Fruit fly (Drosophila melanogaster) whole organism, prepupa: Measurements from ENCODE around the gene CG17145.

Experiments used
- Blimp-1 ChIP-seq: fragments of 200-800 bp; sonication (Bioruptor generic); optimal IDR thresholded peaks from 3 replicates; lab custom pipeline; 2017; ENCODE audit warnings: missing biosample characterization, missing genetic modification characterization, mild to moderate bottlenecking, moderate library complexity, missing genetic modification reagents
- CG11294 ChIP-seq: fragments of 200-800 bp; sonication (Bioruptor generic); IDR thresholded peaks from 2 replicates; pipeline ENCODE4 v1.3.6; 2022; ENCODE audit warnings: missing biosample characterization, missing genetic modification characterization
- CG11762 ChIP-seq: fragments of 200-800 bp; sonication (Bioruptor generic); optimal IDR thresholded peaks from 3 replicates; lab custom pipeline; 2016; ENCODE audit warnings: missing biosample characterization, missing genetic modification characterization; ENCODE audit not compliant: insufficient read depth
- CG11902 ChIP-seq: fragments of 200-800 bp; sonication (Bioruptor generic); optimal IDR thresholded peaks from 3 replicates; lab custom pipeline; 2016; ENCODE audit warnings: missing biosample characterization, missing genetic modification characterization
- CG1621 ChIP-seq: fragments of 200-800 bp; sonication (Bioruptor generic); optimal IDR thresholded peaks from 3 replicates; lab custom pipeline; 2018; ENCODE audit warnings: missing biosample characterization, mild to moderate bottlenecking, missing genetic modification characterization
- CG16779 ChIP-seq: fragments of 200-800 bp; sonication (Bioruptor generic); optimal IDR thresholded peaks from 3 replicates; lab custom pipeline; 2017; ENCODE audit warnings: missing biosample characterization, mild to moderate bottlenecking, missing genetic modification characterization
- CG3032 ChIP-seq: fragments of 200-800 bp; optimal IDR thresholded peaks from 2 replicates; lab custom pipeline; 2019; ENCODE audit warnings: missing biosample characterization, mild to moderate bottlenecking, missing genetic modification characterization, moderate library complexity
- CG32006 ChIP-seq: fragments of 200-800 bp; sonication (Bioruptor generic); optimal IDR thresholded peaks from 3 replicates; lab custom pipeline; 2017; ENCODE audit warnings: missing biosample characterization, mild to moderate bottlenecking, missing genetic modification characterization
- CG34406 ChIP-seq: fragments of 200-800 bp; sonication (Bioruptor generic); optimal IDR thresholded peaks from 3 replicates; lab custom pipeline; 2016; ENCODE audit warnings: missing biosample characterization, missing genetic modification characterization
- CG3919 ChIP-seq: fragments of 200-800 bp; sonication (Bioruptor generic); optimal IDR thresholded peaks from 3 replicates; lab custom pipeline; 2016; ENCODE audit warnings: missing biosample characterization, missing genetic modification characterization
- CG4318 ChIP-seq: fragments of 200-800 bp; sonication (Bioruptor generic); optimal IDR thresholded peaks from 3 replicates; lab custom pipeline; 2017; ENCODE audit warnings: missing biosample characterization, mild to moderate bottlenecking, missing genetic modification characterization
- CG6163 ChIP-seq: fragments of 200-800 bp; sonication (Bioruptor generic); IDR thresholded peaks from 3 replicates; pipeline ENCODE4 v1.3.6; 2022; ENCODE audit warnings: missing biosample characterization, missing genetic modification characterization
- CG6808 ChIP-seq: fragments of 200-800 bp; sonication (Bioruptor generic); optimal IDR thresholded peaks from 3 replicates; lab custom pipeline; 2017; ENCODE audit warnings: missing biosample characterization, missing genetic modification characterization, mild to moderate bottlenecking, moderate library complexity, missing genetic modification reagents
- CG8319 ChIP-seq: fragments of 200-800 bp; sonication (Bioruptor generic); optimal IDR thresholded peaks from 3 replicates; lab custom pipeline; 2016; ENCODE audit warnings: missing biosample characterization, missing genetic modification characterization
- CG8632 ChIP-seq: fragments of 200-800 bp; sonication (Bioruptor generic); optimal IDR thresholded peaks from 3 replicates; lab custom pipeline; 2016; ENCODE audit warnings: missing biosample characterization, missing genetic modification characterization
- Eip75B ChIP-seq: fragments of 200-800 bp; sonication (Bioruptor generic); optimal IDR thresholded peaks from 3 replicates; lab custom pipeline; 2016; ENCODE audit warnings: missing biosample characterization, missing genetic modification characterization
- Eip78C ChIP-seq: fragments of 200-800 bp; sonication (Bioruptor generic); peaks from one replicate; lab custom pipeline; 2016; ENCODE audit warnings: missing biosample characterization, missing genetic modification characterization
- Ets21C ChIP-seq: fragments of 200-800 bp; sonication (Bioruptor generic); optimal IDR thresholded peaks from 3 replicates; lab custom pipeline; 2016; ENCODE audit warnings: missing biosample characterization, missing genetic modification characterization
- Ets96B ChIP-seq: fragments of 200-800 bp; optimal IDR thresholded peaks from 2 replicates; lab custom pipeline; 2019; ENCODE audit warnings: missing biosample characterization, mild to moderate bottlenecking, missing genetic modification characterization, moderate library complexity
- Gug ChIP-seq: fragments of 200-800 bp; sonication (Bioruptor generic); IDR thresholded peaks from 2 replicates; pipeline ENCODE4 v1.3.6; 2022; ENCODE audit warnings: missing biosample characterization, missing genetic modification characterization
- Hr38 ChIP-seq: sonication (Bioruptor generic); optimal IDR thresholded peaks from 2 replicates; lab custom pipeline; 2016; ENCODE audit warnings: missing biosample characterization, missing genetic modification characterization
- Hr39 ChIP-seq: fragments of 200-800 bp; sonication (Bioruptor generic); optimal IDR thresholded peaks from 2 replicates; lab custom pipeline; 2016; ENCODE audit warnings: missing biosample characterization, missing genetic modification characterization
- OdsH ChIP-seq: fragments of 200-800 bp; sonication (Bioruptor generic); optimal IDR thresholded peaks from 3 replicates; lab custom pipeline; 2016; ENCODE audit warnings: missing biosample characterization, missing genetic modification characterization
- Smox ChIP-seq: fragments of 200-800 bp; sonication (Bioruptor generic); optimal IDR thresholded peaks from 3 replicates; lab custom pipeline; 2016; ENCODE audit warnings: missing biosample characterization, missing genetic modification characterization
- Sox14 ChIP-seq: fragments of 200-800 bp; sonication (Bioruptor generic); optimal IDR thresholded peaks from 3 replicates; lab custom pipeline; 2016; ENCODE audit warnings: missing biosample characterization, missing genetic modification characterization
- achi ChIP-seq: fragments of 200-800 bp; sonication (Bioruptor generic); optimal IDR thresholded peaks from 3 replicates; lab custom pipeline; 2016; ENCODE audit warnings: missing biosample characterization, missing genetic modification characterization
- cyc ChIP-seq: fragments of 200-800 bp; sonication (Bioruptor generic); optimal IDR thresholded peaks from 3 replicates; lab custom pipeline; 2016; ENCODE audit warnings: missing biosample characterization, missing genetic modification characterization
- dac ChIP-seq: fragments of 200-800 bp; sonication (Bioruptor generic); optimal IDR thresholded peaks from 2 replicates; lab custom pipeline; 2017; ENCODE audit warnings: missing biosample characterization, mild to moderate bottlenecking, missing genetic modification characterization
- eg ChIP-seq: fragments of 200-800 bp; sonication (Bioruptor generic); IDR thresholded peaks from 3 replicates; pipeline ENCODE4 v1.3.6; 2022; ENCODE audit warnings: missing biosample characterization, missing genetic modification characterization
- fd59A ChIP-seq: fragments of 200-800 bp; sonication (Bioruptor generic); optimal IDR thresholded peaks from 2 replicates; lab custom pipeline; 2017; ENCODE audit warnings: missing biosample characterization, mild to moderate bottlenecking, missing genetic modification characterization, missing genetic modification reagents
- fd85E ChIP-seq: fragments of 200-800 bp; sonication (Bioruptor generic); optimal IDR thresholded peaks from 3 replicates; lab custom pipeline; 2016; ENCODE audit warnings: missing biosample characterization, missing genetic modification characterization
- lz ChIP-seq: fragments of 200-800 bp; sonication (Bioruptor generic); optimal IDR thresholded peaks from 3 replicates; lab custom pipeline; 2016; ENCODE audit warnings: missing biosample characterization, missing genetic modification characterization
- net ChIP-seq: fragments of 200-800 bp; sonication (Bioruptor generic); optimal IDR thresholded peaks from 3 replicates; lab custom pipeline; 2016; ENCODE audit warnings: missing biosample characterization, missing genetic modification characterization
- salr ChIP-seq, 2 experiments: fragments of 200-800 bp; sonication (Bioruptor generic); optimal IDR thresholded peaks; 3 replicates each; lab custom pipeline; 2016 to 2018; ENCODE audit warnings: missing biosample characterization in 2 of 2, missing genetic modification characterization in 2 of 2, mild to moderate bottlenecking in 1 of 2
- ss ChIP-seq, 2 experiments: fragments of 200-800 bp; sonication (Bioruptor generic); optimal IDR thresholded peaks; 2 replicates in 1 of 2; 3 replicates in 1 of 2; lab custom pipeline; 2017 to 2018; ENCODE audit warnings: mild to moderate bottlenecking in 2 of 2, missing biosample characterization in 2 of 2, missing genetic modification characterization in 2 of 2, moderate library complexity in 1 of 2
- svp ChIP-seq: fragments of 200-800 bp; sonication (Bioruptor generic); peaks from one replicate; lab custom pipeline; 2016; ENCODE audit warnings: missing biosample characterization, missing genetic modification characterization
- topi ChIP-seq: fragments of 200-800 bp; sonication (Bioruptor generic); optimal IDR thresholded peaks from 3 replicates; lab custom pipeline; 2016; ENCODE audit warnings: missing biosample characterization, missing genetic modification characterization
- vri ChIP-seq: fragments of 200-800 bp; sonication (Bioruptor generic); optimal IDR thresholded peaks from 3 replicates; lab custom pipeline; 2016; ENCODE audit warnings: missing biosample characterization, mild to moderate bottlenecking, missing genetic modification characterization

CG17145 gene

dm6 chr3L:20185206-20185868, 36.3 kb upstream of the CG17145 start (continued):
- TF ChIP-seq cyc (GFP tag; lab: Kevin White, UChicago) (no peak), lz (GFP tag; lab: Kevin White, UChicago) (peak; percentile 39), Eip75B (GFP tag; lab: Kevin White, UChicago) (peak; percentile 37), topi (GFP tag; lab: Kevin White, UChicago) (peak; percentile 54), fd59A (GFP tag; lab: Kevin White, UChicago) (peak; percentile 64), vri (GFP tag; lab: Kevin White, UChicago) (peak; percentile 0), eg (no peak), ss (GFP tag; optimal IDR thresholded peaks at IDR 0.05; lab: Kevin White, UChicago) (peak; percentile 39 to 68), salr (GFP tag; optimal IDR thresholded peaks at IDR 0.05; lab: Kevin White, UChicago) (peak; percentile 32 to 65), Eip78C (GFP tag; lab: Kevin White, UChicago) (peak; percentile 95), CG6808 (no peak), Hr39 (GFP tag; lab: Kevin White, UChicago) (peak; percentile 48), net (GFP tag; lab: Kevin White, UChicago) (peak; percentile 70), CG1621 (tag; lab: Kevin White, UChicago) (peak; percentile 66), Blimp-1 (no peak), CG3919 (peak; percentile 28), CG11902 (GFP tag; lab: Kevin White, UChicago) (no peak), Smox (peak; percentile 54), Ets21C (GFP tag; lab: Kevin White, UChicago) (peak; percentile 30), achi (GFP tag; lab: Kevin White, UChicago) (peak; percentile 73), Ets96B (tag; lab: Kevin White, UChicago) (peak; percentile 60), fd85E (GFP tag; lab: Kevin White, UChicago) (no peak), CG6163 (GFP tag; lab: Robert Waterston, UW) (0 out of 3 replicates have a peak, but pooled peaks have one; percentile 42), Sox14 (peak; percentile 69), CG11294 (GFP tag; lab: Robert Waterston, UW) (no peak), svp (peak; percentile 77), CG3032 (tag; lab: Kevin White, UChicago) (peak; percentile 38), CG32006 (GFP tag; lab: Kevin White, UChicago) (peak; percentile 87), CG34406 (peak; percentile 50), Gug (GFP tag; lab: Robert Waterston, UW) (no peak), OdsH (GFP tag; lab: Kevin White, UChicago) (peak; percentile 81), CG11762 (GFP tag; lab: Kevin White, UChicago) (no peak), CG16779 (tag; lab: Kevin White, UChicago) (no peak)

DNA sequence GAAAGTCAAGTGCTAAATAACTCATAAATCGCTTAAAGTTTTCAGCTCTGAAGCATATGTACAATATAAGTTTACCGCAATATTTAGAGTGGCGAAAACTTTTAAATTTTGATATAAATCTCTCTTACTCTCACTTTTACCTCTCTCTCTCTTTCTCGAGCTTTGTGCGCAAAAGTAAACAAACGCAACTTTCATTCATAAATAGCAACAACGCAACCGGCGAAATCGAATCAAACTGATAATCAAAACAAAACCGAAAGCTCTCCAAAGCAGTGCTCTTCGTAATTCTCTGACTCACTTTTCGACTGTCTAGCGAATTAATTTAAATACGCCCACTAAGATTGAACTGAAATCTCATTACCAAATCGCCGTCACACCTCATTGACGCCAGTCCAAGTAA, 35.7 kb upstream of the CG17145 start:
- TF ChIP-seq CG8319 (GFP tag; lab: Kevin White, UChicago) (no peak), Sox14 (no peak), Eip78C (GFP tag; lab: Kevin White, UChicago) (peak; percentile 65), CG8632 (GFP tag; lab: Kevin White, UChicago) (no peak), cyc (GFP tag; lab: Kevin White, UChicago) (no peak), Gug (GFP tag; lab: Robert Waterston, UW) (no peak), Ets21C (GFP tag; lab: Kevin White, UChicago) (no peak), CG1621 (tag; lab: Kevin White, UChicago) (no peak), CG4318 (no peak), Blimp-1 (peak; percentile 62), Hr38 (GFP tag; lab: Kevin White, UChicago) (no peak), Eip75B (GFP tag; lab: Kevin White, UChicago) (no peak), dac (GFP tag; lab: Kevin White, UChicago) (no peak)
